Fruit fly (Drosophila melanogaster) whole organism, embryonic: ENCODE results near the gene D.
A peak's percentile ranks its signal among the peaks of the same experiment; 100 is the strongest.

Experiments
- Aef1 ChIP-seq: fragments of 200-800 bp; sonication (Bioruptor generic); IDR thresholded peaks from 3 replicates; pipeline ENCODE4 v1.3.6; 2022; ENCODE audit warnings: missing biosample characterization, missing genetic modification characterization
- CG10462 ChIP-seq: fragments of 200-800 bp; sonication (Bioruptor generic); optimal IDR thresholded peaks from 2 replicates; lab custom pipeline; 2016; ENCODE audit warnings: missing biosample characterization, missing genetic modification characterization
- CG11560 ChIP-seq: fragments of 200-800 bp; sonication (Bioruptor generic); IDR thresholded peaks from 3 replicates; pipeline ENCODE4 v1.3.6; 2022; ENCODE audit warnings: missing biosample characterization, missing genetic modification characterization
- CG11696 ChIP-seq: fragments of 200-800 bp; sonication (Bioruptor generic); IDR thresholded peaks from 2 replicates; pipeline ENCODE4 v1.3.6; 2022; ENCODE audit warnings: missing biosample characterization, missing genetic modification characterization
- CG1233 ChIP-seq: fragments of 200-800 bp; sonication (Bioruptor generic); optimal IDR thresholded peaks from 4 replicates; lab custom pipeline; 2018; ENCODE audit warnings: missing biosample characterization, mild to moderate bottlenecking, missing genetic modification characterization
- CG13894 ChIP-seq: fragments of 200-800 bp; sonication (Bioruptor generic); optimal IDR thresholded peaks from 3 replicates; lab custom pipeline; 2018; ENCODE audit warnings: missing biosample characterization, mild to moderate bottlenecking, missing genetic modification characterization, moderate library complexity
- CG1603 ChIP-seq: fragments of 200-800 bp; sonication (Bioruptor generic); optimal IDR thresholded peaks from 2 replicates; lab custom pipeline; 2019; ENCODE audit warnings: missing biosample characterization, mild to moderate bottlenecking, missing genetic modification characterization, moderate library complexity
- CG17385 ChIP-seq: fragments of 200-800 bp; sonication (Bioruptor generic); optimal IDR thresholded peaks from 3 replicates; lab custom pipeline; 2018; ENCODE audit warnings: missing biosample characterization, mild to moderate bottlenecking, missing genetic modification characterization
- CG17612 ChIP-seq: fragments of 200-800 bp; sonication (Bioruptor generic); IDR thresholded peaks from 2 replicates; pipeline ENCODE4 v1.3.6; 2022; ENCODE audit warnings: missing biosample characterization, missing genetic modification characterization
- CG17802 ChIP-seq: fragments of 200-800 bp; sonication (Bioruptor generic); optimal IDR thresholded peaks from 2 replicates; lab custom pipeline; 2018; ENCODE audit warnings: missing biosample characterization, mild to moderate bottlenecking, missing genetic modification characterization, moderate library complexity
- CG17829 ChIP-seq: fragments of 200-800 bp; optimal IDR thresholded peaks from 2 replicates; lab custom pipeline; 2019; ENCODE audit warnings: missing biosample characterization, mild to moderate bottlenecking, missing genetic modification characterization, moderate library complexity
- CG2116 ChIP-seq: fragments of 200-800 bp; sonication (Bioruptor generic); optimal IDR thresholded peaks from 3 replicates; lab custom pipeline; 2018; ENCODE audit warnings: missing biosample characterization, mild to moderate bottlenecking, missing genetic modification characterization
- CG31365 ChIP-seq: fragments of 200-800 bp; sonication (Bioruptor generic); optimal IDR thresholded peaks from 2 replicates; lab custom pipeline; 2018; ENCODE audit warnings: missing biosample characterization, mild to moderate bottlenecking, missing genetic modification characterization
- CG31388 ChIP-seq: fragments of 200-800 bp; sonication (Bioruptor generic); optimal IDR thresholded peaks from 2 replicates; lab custom pipeline; 2016; ENCODE audit warnings: missing biosample characterization, missing genetic modification characterization
- CG32772 ChIP-seq: fragments of 200-800 bp; sonication (Bioruptor generic); IDR thresholded peaks from 2 replicates; pipeline ENCODE4 v1.3.6; 2022; ENCODE audit warnings: missing biosample characterization, missing genetic modification characterization
- CG34422 ChIP-seq: fragments of 200-800 bp; sonication (Bioruptor generic); IDR thresholded peaks from 3 replicates; pipeline ENCODE4 v1.3.6; 2022; ENCODE audit warnings: missing biosample characterization, missing genetic modification characterization
- CG42726 ChIP-seq: fragments of 200-800 bp; sonication (Bioruptor generic); IDR thresholded peaks from 2 replicates; pipeline ENCODE4 v1.3.6; 2022; ENCODE audit warnings: missing biosample characterization, missing genetic modification characterization; ENCODE audit not compliant: partially characterized antibody
- CG4854 ChIP-seq: fragments of 200-800 bp; sonication (Bioruptor generic); optimal IDR thresholded peaks from 2 replicates; lab custom pipeline; 2016; ENCODE audit warnings: missing biosample characterization, missing genetic modification characterization, inconsistent platforms
- CG6854 ChIP-seq: fragments of 200-800 bp; sonication (Bioruptor generic); optimal IDR thresholded peaks from 3 replicates; lab custom pipeline; 2017; ENCODE audit warnings: missing biosample characterization, mild to moderate bottlenecking, missing genetic modification characterization
- CG7745 ChIP-seq: fragments of 200-800 bp; sonication (Bioruptor generic); optimal IDR thresholded peaks from 2 replicates; lab custom pipeline; 2018; ENCODE audit warnings: missing biosample characterization, mild to moderate bottlenecking, missing genetic modification characterization, moderate library complexity
- CG7963 ChIP-seq: fragments of 200-800 bp; sonication (Bioruptor generic); IDR thresholded peaks from 3 replicates; pipeline ENCODE4 v1.3.6; 2022; ENCODE audit warnings: missing biosample characterization, missing genetic modification characterization; ENCODE audit not compliant: partially characterized antibody
- CG8944 ChIP-seq: fragments of 200-800 bp; sonication (Bioruptor generic); optimal IDR thresholded peaks from 3 replicates; lab custom pipeline; 2016; ENCODE audit warnings: missing biosample characterization, missing genetic modification characterization
- CrebB ChIP-seq: fragments of 200-800 bp; sonication (Bioruptor generic); optimal IDR thresholded peaks from 3 replicates; lab custom pipeline; 2018; ENCODE audit warnings: missing biosample characterization, mild to moderate bottlenecking, missing genetic modification characterization
- Ets65A ChIP-seq: fragments of 200-800 bp; sonication (Bioruptor generic); peaks from one replicate; lab custom pipeline; 2016; ENCODE audit warnings: missing biosample characterization, missing genetic modification characterization
- Gsc ChIP-seq: fragments of 200-800 bp; sonication (Bioruptor generic); IDR thresholded peaks from 2 replicates; pipeline ENCODE4 v1.3.6; 2022; ENCODE audit warnings: missing biosample characterization, missing genetic modification characterization
- HmgZ ChIP-seq: fragments of 200-800 bp; sonication (Bioruptor generic); optimal IDR thresholded peaks from 2 replicates; lab custom pipeline; 2018; ENCODE audit warnings: missing biosample characterization, mild to moderate bottlenecking, missing genetic modification characterization
- Hmr ChIP-seq: fragments of 200-800 bp; sonication (Bioruptor generic); optimal IDR thresholded peaks from 3 replicates; lab custom pipeline; 2017; ENCODE audit warnings: mild to moderate bottlenecking, missing biosample characterization, missing genetic modification reagents, missing genetic modification characterization
- Mad ChIP-seq: fragments of 200-800 bp; sonication (Bioruptor generic); optimal IDR thresholded peaks from 2 replicates; lab custom pipeline; 2016; ENCODE audit warnings: missing biosample characterization, missing genetic modification characterization
- Meics ChIP-seq: fragments of 200-800 bp; sonication (Bioruptor generic); optimal IDR thresholded peaks from 2 replicates; lab custom pipeline; 2017; ENCODE audit warnings: missing biosample characterization, mild to moderate bottlenecking, missing genetic modification characterization
- Neu2 ChIP-seq: fragments of 200-800 bp; sonication (Bioruptor generic); optimal IDR thresholded peaks from 3 replicates; lab custom pipeline; 2016; ENCODE audit warnings: missing biosample characterization, missing genetic modification characterization, borderline replicate concordance
- Nf-YB ChIP-seq: fragments of 200-800 bp; sonication (Bioruptor generic); optimal IDR thresholded peaks from 3 replicates; lab custom pipeline; 2019; ENCODE audit warnings: missing biosample characterization, mild to moderate bottlenecking, missing genetic modification characterization, moderate library complexity
- Tbp ChIP-seq: fragments of >200 bp; optimal IDR thresholded peaks from 2 replicates; lab custom pipeline; 2018; ENCODE audit warnings: missing biosample characterization, missing genetic modification characterization
- chm ChIP-seq: fragments of 200-800 bp; sonication (Bioruptor generic); IDR thresholded peaks from 2 replicates; pipeline ENCODE4 v1.3.6; 2022; ENCODE audit warnings: missing biosample characterization, missing genetic modification characterization
- da ChIP-seq: fragments of 200-800 bp; sonication (Bioruptor generic); optimal IDR thresholded peaks from 2 replicates; lab custom pipeline; 2016; ENCODE audit warnings: missing biosample characterization, missing genetic modification characterization
- dati ChIP-seq: fragments of 200-800 bp; sonication (Bioruptor generic); IDR thresholded peaks from 2 replicates; pipeline ENCODE4 v1.3.6; 2022; ENCODE audit warnings: missing biosample characterization, missing genetic modification characterization
- emc ChIP-seq: fragments of 200-800 bp; sonication (Bioruptor generic); optimal IDR thresholded peaks from 2 replicates; lab custom pipeline; 2016; ENCODE audit warnings: missing biosample characterization, missing genetic modification characterization
- ems ChIP-seq: fragments of 200-800 bp; sonication (Bioruptor generic); optimal IDR thresholded peaks from 3 replicates; lab custom pipeline; 2016; ENCODE audit warnings: missing biosample characterization, missing genetic modification characterization
- fd64A ChIP-seq: fragments of 200-800 bp; sonication (Bioruptor generic); optimal IDR thresholded peaks from 3 replicates; lab custom pipeline; 2018; ENCODE audit warnings: missing biosample characterization, mild to moderate bottlenecking, missing genetic modification characterization
- gem ChIP-seq: fragments of 200-800 bp; sonication (Bioruptor generic); optimal IDR thresholded peaks from 2 replicates; lab custom pipeline; 2019; ENCODE audit warnings: missing biosample characterization, mild to moderate bottlenecking, missing genetic modification characterization, moderate library complexity
- grn ChIP-seq: fragments of 200-800 bp; sonication (Bioruptor generic); optimal IDR thresholded peaks from 3 replicates; lab custom pipeline; 2017; ENCODE audit warnings: missing biosample characterization, missing genetic modification characterization
- h ChIP-seq: fragments of >200 bp; optimal IDR thresholded peaks from 2 replicates; lab custom pipeline; 2017
- hbn ChIP-seq: fragments of 200-800 bp; sonication (Bioruptor generic); IDR thresholded peaks from 2 replicates; pipeline ENCODE4 v1.3.6; 2022; ENCODE audit warnings: missing biosample characterization, missing genetic modification characterization; ENCODE audit not compliant: partially characterized antibody
- hth ChIP-seq: fragments of >200 bp; optimal IDR thresholded peaks from 2 replicates; lab custom pipeline; 2017; ENCODE audit warnings: inconsistent platforms
- ken ChIP-seq: fragments of 200-800 bp; sonication (Bioruptor generic); IDR thresholded peaks from 3 replicates; pipeline ENCODE4 v1.3.6; 2022; ENCODE audit warnings: missing biosample characterization, missing genetic modification characterization
- pfk ChIP-seq: fragments of 200-800 bp; sonication (Bioruptor generic); optimal IDR thresholded peaks from 2 replicates; lab custom pipeline; 2018; ENCODE audit warnings: missing biosample characterization, mild to moderate bottlenecking, missing genetic modification characterization, moderate library complexity
- pho ChIP-seq: fragments of 200-800 bp; sonication (Bioruptor generic); optimal IDR thresholded peaks from 2 replicates; lab custom pipeline; 2016; ENCODE audit warnings: missing biosample characterization, missing genetic modification characterization
- ro ChIP-seq: fragments of 200-800 bp; sonication (Bioruptor generic); IDR thresholded peaks from 2 replicates; pipeline ENCODE4 v1.3.6; 2022; ENCODE audit warnings: missing biosample characterization, missing genetic modification characterization
- sisA ChIP-seq: fragments of 200-800 bp; sonication (Bioruptor generic); IDR thresholded peaks from 2 replicates; pipeline ENCODE4 v1.3.6; 2022; ENCODE audit warnings: missing biosample characterization, missing genetic modification characterization
- sqz ChIP-seq: fragments of 200-800 bp; sonication (Bioruptor generic); optimal IDR thresholded peaks from 3 replicates; lab custom pipeline; 2018; ENCODE audit warnings: missing biosample characterization, mild to moderate bottlenecking, missing genetic modification characterization
- toy ChIP-seq: fragments of 200-800 bp; sonication (Bioruptor generic); IDR thresholded peaks from 2 replicates; pipeline ENCODE4 v1.3.6; 2022; ENCODE audit warnings: missing biosample characterization, missing genetic modification characterization

The D gene

DNA sequence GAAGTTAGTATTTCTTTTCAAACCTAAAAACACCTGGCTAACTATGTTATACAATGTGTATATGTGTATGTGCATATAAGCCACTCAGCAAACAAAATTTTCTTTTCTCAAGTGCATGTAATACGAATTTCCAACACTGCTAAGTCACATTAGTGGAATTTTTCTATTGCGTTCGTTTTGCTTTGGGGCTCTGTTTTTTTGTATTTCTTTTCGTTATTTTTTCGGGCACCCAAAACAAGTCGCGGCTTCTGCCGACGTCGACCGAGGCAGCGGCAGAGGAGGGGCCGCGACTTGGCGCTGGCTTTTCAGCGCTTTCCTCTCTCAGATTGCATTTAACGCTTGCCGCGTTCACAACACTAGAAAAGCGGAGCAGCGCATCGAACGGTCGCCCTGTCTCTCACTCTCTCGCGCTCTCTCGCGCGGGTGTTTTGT lies 41.0 kb upstream of the D start (continued):
- TF ChIP-seq HmgZ (tag; lab: Kevin White, UChicago) (no peak), CG31388 (GFP tag; lab: Kevin White, UChicago) (no peak)

DNA sequence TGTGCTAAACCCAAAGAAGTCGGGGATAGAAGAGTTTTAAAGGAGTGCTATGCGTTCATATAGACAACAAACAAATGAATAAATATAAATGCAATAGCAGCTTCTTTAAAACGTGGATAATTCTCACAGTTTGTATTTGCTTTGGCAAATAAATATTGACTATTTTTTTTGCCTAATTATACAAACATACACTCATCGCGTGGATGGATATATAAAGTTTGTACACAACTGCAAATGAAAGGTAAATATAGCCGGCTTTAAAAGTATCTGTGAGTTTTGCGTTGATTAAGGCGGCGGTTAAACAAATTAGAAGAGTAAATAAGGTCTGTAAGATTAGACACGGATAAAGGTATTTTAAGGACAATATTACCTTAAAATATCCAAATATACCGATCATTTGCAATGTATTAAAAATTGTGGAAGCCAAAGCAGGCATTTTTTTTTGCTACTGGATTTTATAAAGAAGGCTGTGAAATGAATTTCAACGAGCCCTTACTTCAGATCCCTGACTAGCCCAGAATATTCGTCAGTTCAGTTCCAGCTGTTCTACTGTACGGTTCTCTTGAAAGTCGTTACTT lies 39.3 kb upstream of the D start, which contains the start of gene CG7768:
Gene CG7768 (plus strand): TSS at position 528 of the 578 bp plus-strand sequence.
- no peak for TF ChIP-seq ro (GFP tag; lab: Robert Waterston, UW)
- no peak for TF ChIP-seq da
- TF ChIP-seq CG1233 (GFP tag; lab: Kevin White, UChicago) = peak; percentile 62
- peak; percentile 47 for TF ChIP-seq CG13894
- TF ChIP-seq CG7963 (GFP tag; lab: Robert Waterston, UW) = no peak
- TF ChIP-seq sisA (GFP tag; lab: Robert Waterston, UW) = no peak
- peak; percentile 54 for TF ChIP-seq pho (GFP tag; lab: Kevin White, UChicago)
- peak; percentile 15 for TF ChIP-seq ems
- TF ChIP-seq CG17385 (GFP tag; lab: Kevin White, UChicago) = peak; percentile 47
- TF ChIP-seq CG6854 (GFP tag; lab: Kevin White, UChicago) = peak; percentile 57
- peak; percentile 84 for TF ChIP-seq Hmr (GFP tag; lab: Kevin White, UChicago)
- TF ChIP-seq CG17802 (tag; lab: Kevin White, UChicago) = no peak
- peak; percentile 24 for TF ChIP-seq CG1603
- TF ChIP-seq sqz (GFP tag; lab: Kevin White, UChicago) = no peak
- TF ChIP-seq CG8944 (GFP tag; lab: Kevin White, UChicago) = no peak
- no peak for TF ChIP-seq CG11560 (tag; lab: Robert Waterston, UW)
- no peak for TF ChIP-seq hth (lab: Kevin White, UChicago)
- TF ChIP-seq CG10462 = peak; percentile 6
- peak; percentile 73 for TF ChIP-seq CrebB (tag; lab: Kevin White, UChicago)
- TF ChIP-seq Nf-YB = no peak
- TF ChIP-seq pfk (GFP tag; lab: Kevin White, UChicago) = no peak
- no peak for TF ChIP-seq CG11696 (GFP tag; lab: Robert Waterston, UW)
- no peak for TF ChIP-seq dati (GFP tag; lab: Robert Waterston, UW)
- TF ChIP-seq CG42726 (GFP tag; lab: Robert Waterston, UW) = no peak
- TF ChIP-seq CG2116 (GFP tag; lab: Kevin White, UChicago) = peak; percentile 3
- TF ChIP-seq grn (GFP tag; lab: Kevin White, UChicago) = no peak
- no peak for TF ChIP-seq Mad (GFP tag; lab: Kevin White, UChicago)
- TF ChIP-seq CG34422 (GFP tag; lab: Robert Waterston, UW) = no peak
- no peak for TF ChIP-seq Aef1 (GFP tag; lab: Robert Waterston, UW)
- no peak for TF ChIP-seq CG7745 (tag; lab: Kevin White, UChicago)
- no peak for TF ChIP-seq CG17829 (tag; lab: Kevin White, UChicago)
- TF ChIP-seq Neu2 (GFP tag; lab: Kevin White, UChicago) = no peak
- no peak for TF ChIP-seq fd64A (GFP tag; lab: Kevin White, UChicago)
- peak; percentile 36 for TF ChIP-seq CG31365
- TF ChIP-seq Tbp = no peak
- TF ChIP-seq gem (tag; lab: Kevin White, UChicago) = peak; percentile 62
- TF ChIP-seq CG17612 (GFP tag; lab: Robert Waterston, UW) = no peak
- TF ChIP-seq Meics (GFP tag; lab: Kevin White, UChicago) = peak; percentile 72
- TF ChIP-seq hbn = no peak
- TF ChIP-seq chm (GFP tag; lab: Robert Waterston, UW) = no peak
- TF ChIP-seq CG4854 (GFP tag; lab: Kevin White, UChicago) = peak; percentile 51
- TF ChIP-seq toy (GFP tag; lab: Robert Waterston, UW) = no peak
- TF ChIP-seq CG32772 (GFP tag; lab: Robert Waterston, UW) = no peak
- TF ChIP-seq emc = peak; percentile 28
- no peak for TF ChIP-seq h (lab: Kevin White, UChicago)
- no peak for TF ChIP-seq Gsc (GFP tag; lab: Robert Waterston, UW)
- no peak for TF ChIP-seq ken (GFP tag; lab: Robert Waterston, UW)
- TF ChIP-seq Ets65A (GFP tag; lab: Kevin White, UChicago) = no peak
